Fruit fly (Drosophila melanogaster): Measurements from ENCODE around the gene raskol.

The raskol gene

dm6 chrX:17742592-17743364 is 32.8 kb downstream of the raskol start (continued):
- TF ChIP-seq CG11504 (tag; optimal IDR thresholded peaks at IDR 0.05) (peak; percentile 68), Hand (GFP tag; optimal IDR thresholded peaks at IDR 0.05) (no peak), CG11456 (GFP tag; IDR thresholded peaks at IDR 0.05) (no peak), nom (GFP tag; optimal IDR thresholded peaks at IDR 0.05) (peak; percentile 50), CG12769 (tag; optimal IDR thresholded peaks at IDR 0.05) (peak; percentile 42), salm (tag; optimal IDR thresholded peaks at IDR 0.05) (no peak), repo (GFP tag; optimal IDR thresholded peaks at IDR 0.05) (peak; percentile 19), exex (tag; optimal IDR thresholded peaks at IDR 0.05) (no peak), Atf6 (GFP tag; IDR thresholded peaks at IDR 0.05) (peak; percentile 21; the same call in 1 of the 2 replicates), Ada2b (GFP tag; IDR thresholded peaks at IDR 0.05) (no peak), CG13894 (tag; optimal IDR thresholded peaks at IDR 0.05) (no peak), Abd-B (GFP tag; optimal IDR thresholded peaks at IDR 0.05) (peak; percentile 4), CG6254 (GFP tag; optimal IDR thresholded peaks at IDR 0.05) (no peak), CG10543 (GFP tag; optimal IDR thresholded peaks at IDR 0.05) (no peak), Fer1 (GFP tag; optimal IDR thresholded peaks at IDR 0.05) (peak; percentile 14), tx (GFP tag; optimal IDR thresholded peaks at IDR 0.05) (peak; percentile 4), Sry-β (GFP tag; optimal IDR thresholded peaks at IDR 0.05) (no peak), CG10462 (GFP tag; optimal IDR thresholded peaks at IDR 0.05) (no peak), CG17359 (tag; optimal IDR thresholded peaks at IDR 0.05) (peak; percentile 41), ci (GFP tag; IDR thresholded peaks at IDR 0.05) (no peak), Side (GFP tag; optimal IDR thresholded peaks at IDR 0.05) (peak; percentile 17), CG2678 (tag; optimal IDR thresholded peaks at IDR 0.05) (peak; percentile 65), CG3065 (GFP tag; optimal IDR thresholded peaks at IDR 0.05) (no peak), CG6654 (GFP tag; optimal IDR thresholded peaks at IDR 0.05) (peak; percentile 5), ara (GFP tag; IDR thresholded peaks at IDR 0.05) (no peak), toy (GFP tag; IDR thresholded peaks at IDR 0.05) (no peak), CG9727 (GFP tag; optimal IDR thresholded peaks at IDR 0.05) (peak; percentile 15), CG11398 (GFP tag; optimal IDR thresholded peaks at IDR 0.05) (no peak), onecut (GFP tag; IDR thresholded peaks at IDR 0.05) (no peak), CG1602 (GFP tag; optimal IDR thresholded peaks at IDR 0.05) (no peak), CG12236 (GFP tag; optimal IDR thresholded peaks at IDR 0.05) (no peak), CG12104 (GFP tag; optimal IDR thresholded peaks at IDR 0.05) (peak; percentile 20), Oli (tag; optimal IDR thresholded peaks at IDR 0.05) (peak; percentile 57), Lhr (GFP tag; optimal IDR thresholded peaks at IDR 0.05) (no peak), CG4730 (GFP tag; IDR thresholded peaks at IDR 0.05) (no peak), sc (optimal IDR thresholded peaks at IDR 0.05) (no peak), sc (GFP tag; optimal IDR thresholded peaks at IDR 0.05) (no peak), CG2199 (GFP tag; IDR thresholded peaks at IDR 0.05) (peak; percentile 82; the same call in 2 of the 3 replicates), esg (GFP tag; conservative IDR thresholded peaks at IDR 0.05) (no peak; the same call in 1 of the 2 replicates), fru (optimal IDR thresholded peaks at IDR 0.05) (no peak), ro (GFP tag; IDR thresholded peaks at IDR 0.05) (no peak), CG16815 (GFP tag; optimal IDR thresholded peaks at IDR 0.05) (no peak), H15 (GFP tag; IDR thresholded peaks at IDR 0.05) (no peak), CG10209 (GFP tag; optimal IDR thresholded peaks at IDR 0.05) (no peak), Usf (GFP tag; optimal IDR thresholded peaks at IDR 0.05) (no peak), Rfx (GFP tag; IDR thresholded peaks at IDR 0.05) (peak; percentile 9; the same call in 1 of the 2 replicates), abd-A (tag; optimal IDR thresholded peaks at IDR 0.05) (no peak), kni (GFP tag; optimal IDR thresholded peaks at IDR 0.05) (peak; percentile 68), CG12219 (GFP tag; optimal IDR thresholded peaks at IDR 0.05) (peak; percentile 42), Hsf (GFP tag; optimal IDR thresholded peaks at IDR 0.05) (peak; percentile 42)
